Worm (Caenorhabditis elegans) whole organism, young adult: ENCODE data around the gene ZK721.3.

Experiments
- B0019.2 ChIP-seq: fragments of 200-800 bp; sonication (Bioruptor generic); conservative IDR thresholded peaks from 2 replicates; pipeline ENCODE4 v1.3.6; 2022; ENCODE audit warnings: missing genetic modification reagents, missing genetic modification characterization, missing compliant biosample characterization
- B0261.1 ChIP-seq: sonication (generic microtip); optimal IDR thresholded peaks from 2 replicates; lab custom pipeline; 2016; ENCODE audit warnings: mild to moderate bottlenecking, missing genetic modification characterization, moderate library complexity, missing compliant biosample characterization
- B0336.3 ChIP-seq: fragments of 200-800 bp; sonication (Bioruptor generic); IDR thresholded peaks from 2 replicates; pipeline ENCODE4 v1.3.6; 2022; ENCODE audit warnings: missing genetic modification characterization, missing compliant biosample characterization
- C17E4.6 ChIP-seq: fragments of 200-800 bp; sonication (Bioruptor generic); IDR thresholded peaks from 2 replicates; pipeline ENCODE4 v1.3.6; 2022; ENCODE audit warnings: missing genetic modification reagents, missing genetic modification characterization, missing compliant biosample characterization
- D2030.7 ChIP-seq: fragments of 200-800 bp; sonication (Bioruptor generic); IDR thresholded peaks from 2 replicates; pipeline ENCODE4 v1.3.6; 2022; ENCODE audit warnings: missing genetic modification reagents, missing genetic modification characterization, missing compliant biosample characterization
- F57C9.4 ChIP-seq: sonication (generic microtip); optimal IDR thresholded peaks from 2 replicates; lab custom pipeline; 2017; ENCODE audit warnings: mild to moderate bottlenecking, missing genetic modification characterization, missing compliant biosample characterization
- K12H6.12 ChIP-seq: fragments of 200-800 bp; sonication (Bioruptor generic); optimal IDR thresholded peaks from 2 replicates; lab custom pipeline; 2018; ENCODE audit warnings: mild to moderate bottlenecking, missing genetic modification characterization, missing compliant biosample characterization
- T07F8.4 ChIP-seq: sonication (generic microtip); optimal IDR thresholded peaks from 2 replicates; lab custom pipeline; 2016; ENCODE audit warnings: mild to moderate bottlenecking, missing genetic modification characterization, moderate library complexity, missing compliant biosample characterization
- Y56A3A.18 ChIP-seq: fragments of 200-800 bp; sonication (Bioruptor generic); IDR thresholded peaks from 2 replicates; pipeline ENCODE4 v1.3.6; 2022; ENCODE audit warnings: missing genetic modification reagents, missing genetic modification characterization, missing compliant biosample characterization
- Y67H2A.10 ChIP-seq: fragments of 200-800 bp; sonication (Bioruptor generic); conservative IDR thresholded peaks from 2 replicates; pipeline ENCODE4 v1.3.6; 2022; ENCODE audit warnings: missing genetic modification reagents, missing genetic modification characterization, missing compliant biosample characterization
- Y95B8A.8 ChIP-seq: fragments of 200-800 bp; sonication (Bioruptor generic); IDR thresholded peaks from 2 replicates; pipeline ENCODE4 v1.3.6; 2022; ENCODE audit warnings: missing genetic modification reagents, missing genetic modification characterization, missing compliant biosample characterization
- attf-5 ChIP-seq: fragments of 200-800 bp; sonication (Bioruptor generic); optimal IDR thresholded peaks from 2 replicates; lab custom pipeline; 2018; ENCODE audit warnings: mild to moderate bottlenecking, missing genetic modification characterization, missing compliant biosample characterization
- ccch-3 ChIP-seq: fragments of 200-800 bp; sonication (Bioruptor generic); optimal IDR thresholded peaks from 2 replicates; lab custom pipeline; 2018; ENCODE audit warnings: mild to moderate bottlenecking, missing genetic modification characterization, missing compliant biosample characterization
- cebp-1 ChIP-seq, 2 experiments: fragments of 200-800 bp in 1 of 2; sonication (Bioruptor generic) in 1 of 2; sonication (generic microtip) in 1 of 2; IDR thresholded peaks in 1 of 2; optimal IDR thresholded peaks in 1 of 2; 2 replicates each; pipeline versions ENCODE4 v1.3.6 to Lab custom; 2017 to 2022; ENCODE audit warnings: missing compliant biosample characterization in 2 of 2, missing genetic modification characterization in 2 of 2, mild to moderate bottlenecking in 1 of 2, missing genetic modification reagents in 1 of 2, moderate library complexity in 1 of 2
- cebp-2 ChIP-seq: fragments of 200-800 bp; sonication (Bioruptor generic); IDR thresholded peaks from 2 replicates; pipeline ENCODE4 v1.3.6; 2022; ENCODE audit warnings: missing genetic modification characterization, missing compliant biosample characterization
- ceh-100 ChIP-seq: fragments of 200-800 bp; sonication (Bioruptor generic); IDR thresholded peaks from 2 replicates; pipeline ENCODE4 v1.3.6; 2022; ENCODE audit warnings: missing genetic modification reagents, missing genetic modification characterization, missing compliant biosample characterization
- ceh-27 ChIP-seq: fragments of 200-800 bp; sonication (Bioruptor generic); optimal IDR thresholded peaks from 2 replicates; lab custom pipeline; 2018; ENCODE audit warnings: mild to moderate bottlenecking, missing genetic modification characterization, moderate library complexity, missing compliant biosample characterization
- chd-7 ChIP-seq: sonication (generic microtip); optimal IDR thresholded peaks from 2 replicates; lab custom pipeline; 2016; ENCODE audit warnings: mild to moderate bottlenecking, missing genetic modification characterization, moderate library complexity, missing compliant biosample characterization
- die-1 ChIP-seq: sonication (generic microtip); optimal IDR thresholded peaks from 2 replicates; lab custom pipeline; 2016; ENCODE audit warnings: missing genotype, mild to moderate bottlenecking, missing genetic modification characterization, missing compliant biosample characterization
- dpl-1 ChIP-seq: fragments of 150-350 bp; optimal IDR thresholded peaks from 2 replicates; lab custom pipeline; 2014; ENCODE audit warnings: missing biosample characterization, missing genetic modification reagents, missing genetic modification characterization
- egl-18 ChIP-seq: fragments of 200-800 bp; sonication (Bioruptor generic); IDR thresholded peaks from 2 replicates; pipeline ENCODE4 v1.3.6; 2022; ENCODE audit warnings: missing genetic modification reagents, missing genetic modification characterization, missing compliant biosample characterization
- egl-44 ChIP-seq: fragments of 200-800 bp; sonication (Bioruptor generic); IDR thresholded peaks from 2 replicates; pipeline ENCODE4 v1.3.6; 2022; ENCODE audit warnings: missing genetic modification reagents, missing genetic modification characterization, missing compliant biosample characterization
- ets-4 ChIP-seq: fragments of 200-800 bp; sonication (Bioruptor generic); optimal IDR thresholded peaks from 2 replicates; lab custom pipeline; 2018; ENCODE audit warnings: mild to moderate bottlenecking, missing genetic modification characterization, missing compliant biosample characterization
- hmg-1.2 ChIP-seq: fragments of 200-800 bp; sonication (Bioruptor generic); IDR thresholded peaks from 2 replicates; pipeline ENCODE4 v1.3.6; 2022; ENCODE audit warnings: missing genetic modification reagents, missing genetic modification characterization, missing compliant biosample characterization
- hmg-20 ChIP-seq: fragments of 200-800 bp; sonication (Bioruptor generic); IDR thresholded peaks from 2 replicates; pipeline ENCODE4 v1.3.6; 2022; ENCODE audit warnings: missing genetic modification reagents, missing genetic modification characterization, missing compliant biosample characterization
- hsf-1 ChIP-seq: fragments of 200-800 bp; sonication (Bioruptor generic); IDR thresholded peaks from 2 replicates; pipeline ENCODE4 v1.3.6; 2022; ENCODE audit warnings: missing genetic modification reagents, missing genetic modification characterization, missing compliant biosample characterization
- let-607 ChIP-seq, 2 experiments: fragments of 200-800 bp in 1 of 2; sonication (Bioruptor generic) in 1 of 2; sonication (generic microtip) in 1 of 2; optimal IDR thresholded peaks; 2 replicates each; lab custom pipeline; 2016 to 2018; ENCODE audit warnings: mild to moderate bottlenecking in 2 of 2, missing compliant biosample characterization in 2 of 2, missing genetic modification characterization in 2 of 2, moderate library complexity in 2 of 2, missing genotype in 1 of 2
- lin-26 ChIP-seq: fragments of 200-800 bp; sonication (Bioruptor generic); IDR thresholded peaks from 2 replicates; pipeline ENCODE4 v1.3.6; 2022; ENCODE audit warnings: missing genetic modification reagents, missing genetic modification characterization, missing compliant biosample characterization
- lsl-1 ChIP-seq: fragments of 200-800 bp; sonication (Bioruptor generic); optimal IDR thresholded peaks from 2 replicates; lab custom pipeline; 2018; ENCODE audit warnings: mild to moderate bottlenecking, missing genetic modification characterization, moderate library complexity, missing compliant biosample characterization
- madf-10 ChIP-seq: sonication (generic microtip); optimal IDR thresholded peaks from 2 replicates; lab custom pipeline; 2016; ENCODE audit warnings: mild to moderate bottlenecking, missing genetic modification characterization, missing compliant biosample characterization
- mcd-1 ChIP-seq: fragments of 200-800 bp; sonication (Bioruptor generic); IDR thresholded peaks from 2 replicates; pipeline ENCODE4 v1.3.6; 2022; ENCODE audit warnings: missing genetic modification reagents, missing genetic modification characterization, missing compliant biosample characterization
- mel-28 ChIP-seq: sonication (generic microtip); optimal IDR thresholded peaks from 2 replicates; lab custom pipeline; 2016; ENCODE audit warnings: borderline replicate concordance, mild to moderate bottlenecking, missing genetic modification characterization, missing compliant biosample characterization
- nfya-1 ChIP-seq: sonication (generic microtip); optimal IDR thresholded peaks from 2 replicates; lab custom pipeline; 2017; ENCODE audit warnings: antibody characterized with exemption, missing compliant biosample characterization, missing genetic modification characterization, borderline replicate concordance; ENCODE audit not compliant: insufficient read depth
- nfyb-1 ChIP-seq: fragments of 200-800 bp; sonication (Bioruptor generic); IDR thresholded peaks from 2 replicates; pipeline ENCODE4 v1.3.6; 2022; ENCODE audit warnings: missing genetic modification reagents, missing genetic modification characterization, missing compliant biosample characterization
- nhr-27 ChIP-seq: fragments of 200-800 bp; sonication (Bioruptor generic); optimal IDR thresholded peaks from 2 replicates; lab custom pipeline; 2018; ENCODE audit warnings: mild to moderate bottlenecking, missing genetic modification characterization, moderate library complexity, missing compliant biosample characterization
- nhr-80 ChIP-seq: sonication (generic microtip); optimal IDR thresholded peaks from 2 replicates; lab custom pipeline; 2016; ENCODE audit warnings: missing genetic modification characterization, missing compliant biosample characterization
- nhr-90 ChIP-seq: sonication (generic microtip); optimal IDR thresholded peaks from 2 replicates; lab custom pipeline; 2016; ENCODE audit warnings: missing genotype, mild to moderate bottlenecking, missing genetic modification characterization, missing compliant biosample characterization
- rec-8 ChIP-seq, 2 experiments: sonication (generic microtip); optimal IDR thresholded peaks; 2 replicates each; lab custom pipeline; 2016; ENCODE audit warnings: mild to moderate bottlenecking in 2 of 2, missing genetic modification characterization in 2 of 2, missing genetic modification reagents in 2 of 2, missing genotype in 2 of 2, missing biosample characterization in 1 of 2, missing compliant biosample characterization in 1 of 2, moderate library complexity in 1 of 2
- snpc-1.3 ChIP-seq: sonication (generic microtip); optimal IDR thresholded peaks from 2 replicates; lab custom pipeline; 2017; ENCODE audit warnings: missing genetic modification characterization, mild to moderate bottlenecking, missing compliant biosample characterization, antibody characterized with exemption, moderate library complexity, missing genotype, missing genetic modification reagents; ENCODE audit not compliant: insufficient read depth
- tbp1 ChIP-seq: fragments of 200-800 bp; sonication (Bioruptor generic); optimal IDR thresholded peaks from 2 replicates; lab custom pipeline; 2018; ENCODE audit warnings: mild to moderate bottlenecking, missing genetic modification characterization, missing compliant biosample characterization
- unc-130 ChIP-seq: sonication (generic microtip); optimal IDR thresholded peaks from 2 replicates; lab custom pipeline; 2016; ENCODE audit warnings: missing genetic modification reagents, missing genetic modification characterization, missing compliant biosample characterization
- zfh-2 ChIP-seq: fragments of 200-800 bp; sonication (Bioruptor generic); conservative IDR thresholded peaks from 2 replicates; pipeline ENCODE4 v1.3.6; 2022; ENCODE audit warnings: missing genetic modification reagents, missing genetic modification characterization, missing compliant biosample characterization
- ztf-22 ChIP-seq: fragments of 200-800 bp; sonication (Bioruptor generic); optimal IDR thresholded peaks from 2 replicates; lab custom pipeline; 2018; ENCODE audit warnings: mild to moderate bottlenecking, missing genetic modification characterization, moderate library complexity, missing compliant biosample characterization
- ztf-25 ChIP-seq: fragments of 200-800 bp; sonication (Bioruptor generic); IDR thresholded peaks from 2 replicates; pipeline ENCODE4 v1.3.6; 2022; ENCODE audit warnings: missing genetic modification reagents, missing genetic modification characterization, missing compliant biosample characterization

The ZK721.3 gene

DNA sequence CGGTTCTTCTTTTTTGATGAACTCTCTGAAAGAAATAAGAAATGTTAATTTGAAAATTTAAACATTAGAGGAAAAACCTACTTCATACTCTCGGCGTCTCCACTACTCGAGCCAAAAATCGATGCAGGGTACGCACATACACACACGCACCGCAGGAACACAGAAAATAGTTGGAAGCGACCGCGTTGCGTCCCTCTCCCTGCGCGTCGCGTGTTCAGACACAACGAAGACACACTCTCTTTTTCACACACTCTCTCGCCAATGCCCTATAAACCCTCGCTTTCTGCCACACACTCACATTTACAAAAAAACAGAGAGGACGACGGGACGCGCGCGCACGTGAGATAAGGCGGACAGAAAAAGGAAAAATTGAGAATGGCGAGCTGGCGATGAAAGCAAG lies 26.6 kb downstream of the ZK721.3 start, which contains the start of gene R04E5.9 (continued):
- TF ChIP-seq cebp-2, result no peak
- TF ChIP-seq die-1 (tag; lab: Kevin White, UChicago), result peak; percentile 11
- peak; percentile 17 for TF ChIP-seq mel-28 (tag; lab: Kevin White, UChicago)
- TF ChIP-seq D2030.7 (GFP tag; lab: Robert Waterston, UW), result no peak
- no peak for TF ChIP-seq rec-8 (tag; optimal IDR thresholded peaks at IDR 0.05; lab: Kevin White, UChicago)
- no peak for TF ChIP-seq lsl-1 (GFP tag; lab: Kevin White, UChicago)
- TF ChIP-seq mcd-1 (GFP tag; lab: Robert Waterston, UW), result peak; percentile 61
- TF ChIP-seq nfya-1 (tag; lab: Kevin White, UChicago), result no peak
- no peak for TF ChIP-seq Y95B8A.8 (GFP tag; lab: Robert Waterston, UW)
- peak; percentile 50; the same call in 1 of the 2 replicates for TF ChIP-seq hmg-20
- no peak for TF ChIP-seq ccch-3 (GFP tag; lab: Kevin White, UChicago)

DNA sequence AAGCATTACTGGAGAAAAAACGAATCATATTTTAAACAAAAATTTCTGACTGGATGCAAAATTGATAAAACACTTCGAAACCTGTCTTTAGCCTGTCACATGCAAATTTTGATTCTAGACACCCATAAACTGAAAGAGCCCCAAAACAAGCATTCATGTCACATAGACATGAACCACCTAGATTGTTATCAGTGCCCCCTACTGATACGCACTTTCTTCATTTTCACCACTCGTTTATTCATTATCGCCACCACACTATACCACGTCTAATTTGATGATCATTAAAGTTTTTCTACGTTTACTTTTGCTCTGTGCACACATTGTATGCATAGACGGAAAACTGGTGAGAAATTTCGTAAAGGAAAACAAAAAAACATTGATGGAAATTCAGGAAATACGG lies 27.6 kb downstream of the ZK721.3 start, which contains the start of gene cnnm-2:
cnnm-2 (plus strand) TSS at position 190 of the 400 bp plus-strand sequence.
- TF ChIP-seq nhr-27, result no peak
- no peak for TF ChIP-seq unc-130
- TF ChIP-seq nhr-90, result no peak
- TF ChIP-seq Y67H2A.10, result no peak
- TF ChIP-seq nhr-80 (tag; lab: Kevin White, UChicago), result peak; percentile 84
- peak in 1 of 2 experiments; percentile 17 for TF ChIP-seq let-607 (tag; optimal IDR thresholded peaks at IDR 0.05; lab: Kevin White, UChicago)
- TF ChIP-seq cebp-1 (GFP tag; IDR thresholded peaks at IDR 0.05; lab: Robert Waterston, UW), result no peak
- TF ChIP-seq cebp-1 (tag; optimal IDR thresholded peaks at IDR 0.05; lab: Kevin White, UChicago), result peak; percentile 16
- no peak for TF ChIP-seq egl-18 (GFP tag; lab: Robert Waterston, UW)
- TF ChIP-seq dpl-1, result no peak
- TF ChIP-seq B0261.1 (tag; lab: Kevin White, UChicago), result no peak
- no peak for TF ChIP-seq ztf-25 (GFP tag; lab: Robert Waterston, UW)

DNA sequence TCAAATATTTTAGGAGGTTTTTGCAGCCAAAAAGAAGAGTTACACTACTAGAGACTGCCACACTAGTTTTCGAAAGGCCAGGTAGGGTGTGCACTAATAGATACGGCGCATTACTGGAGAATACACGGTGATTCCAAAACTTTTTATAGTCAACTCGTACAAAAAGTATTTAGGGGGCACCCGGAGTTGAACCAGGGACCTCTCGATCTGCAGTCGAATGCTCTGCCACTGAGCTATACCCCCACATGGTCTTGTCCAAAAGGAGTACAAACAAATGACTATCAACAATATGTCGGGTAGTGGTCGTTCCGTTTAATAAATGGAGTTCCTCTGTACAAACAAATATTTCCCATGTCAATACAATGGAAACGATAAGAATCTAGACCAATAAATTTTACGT lies 33.6 kb downstream of the ZK721.3 start:
- TF ChIP-seq ceh-100 (GFP tag; lab: Robert Waterston, UW), result no peak
- no peak for TF ChIP-seq C17E4.6 (GFP tag; lab: Robert Waterston, UW)
- TF ChIP-seq Y56A3A.18 (GFP tag; lab: Robert Waterston, UW), result 0 out of 2 replicates have a peak, but pooled peaks have one; percentile 20
- TF ChIP-seq snpc-1.3, result peak; percentile 13
- no peak for TF ChIP-seq ccch-3 (GFP tag; lab: Kevin White, UChicago)
- peak; percentile 3 for TF ChIP-seq chd-7 (tag; lab: Kevin White, UChicago)
- TF ChIP-seq ztf-22, result no peak
- TF ChIP-seq tbp1 (GFP tag; lab: Kevin White, UChicago), result peak; percentile 81
- peak; percentile 76; the same call in 1 of the 2 replicates for TF ChIP-seq egl-44 (GFP tag; lab: Robert Waterston, UW)
- no peak for TF ChIP-seq zfh-2 (GFP tag; lab: Robert Waterston, UW)
- TF ChIP-seq B0019.2 (GFP tag; lab: Robert Waterston, UW), result no peak
- TF ChIP-seq rec-8 (tag; optimal IDR thresholded peaks at IDR 0.05; lab: Kevin White, UChicago), result no peak
- peak; percentile 4 for TF ChIP-seq T07F8.4 (tag; lab: Kevin White, UChicago)
- TF ChIP-seq hmg-1.2 (GFP tag; lab: Robert Waterston, UW), result peak; percentile 43; the same call in 1 of the 2 replicates
- TF ChIP-seq ceh-27, result no peak
- peak in 1 of 2 experiments; percentile 10 for TF ChIP-seq let-607 (tag; optimal IDR thresholded peaks at IDR 0.05; lab: Kevin White, UChicago)
- TF ChIP-seq lin-26 (GFP tag; lab: Robert Waterston, UW), result peak; percentile 84
- 0 out of 2 replicates have a peak, but pooled peaks have one; percentile 10 for TF ChIP-seq nfyb-1 (GFP tag; lab: Robert Waterston, UW)
- TF ChIP-seq F57C9.4 (tag; lab: Kevin White, UChicago), result no peak
- TF ChIP-seq hsf-1 (GFP tag; lab: Robert Waterston, UW), result 0 out of 2 replicates have a peak, but pooled peaks have one; percentile 10
- TF ChIP-seq ets-4, result no peak
- no peak for TF ChIP-seq B0336.3 (GFP tag; lab: Robert Waterston, UW)
- no peak for TF ChIP-seq madf-10 (tag; lab: Kevin White, UChicago)
- TF ChIP-seq K12H6.12 (tag; lab: Kevin White, UChicago), result no peak
- TF ChIP-seq attf-5 (GFP tag; lab: Kevin White, UChicago), result peak; percentile 6
- TF ChIP-seq nhr-80 (tag; lab: Kevin White, UChicago), result peak; percentile 36
